Fruit fly (Drosophila melanogaster) ovary, adult (tissue): ENCODE measurements around the gene Mon1.

Experiments used
- CG17801 ChIP-seq: fragments of 200-800 bp; optimal IDR thresholded peaks from 2 replicates; lab custom pipeline; 2019; ENCODE audit warnings: missing biosample characterization, mild to moderate bottlenecking, missing genetic modification characterization, moderate library complexity; ENCODE audit not compliant: partially characterized antibody

Gene Mon1

dm6 chr2L:4896484-4897205, 46.2 kb downstream of the Mon1 start:
- no peak for TF ChIP-seq CG17801 (GFP tag; lab: Kevin White, UChicago)

- TF ChIP-seq CG17801 (GFP tag; lab: Kevin White, UChicago), result no peak
Measured at dm6 chr2L:4898165-4898564, 47.7 kb downstream of the Mon1 start.

- no peak for TF ChIP-seq CG17801 (GFP tag; lab: Kevin White, UChicago)
Measured at dm6 chr2L:4899599-4900559, 49.4 kb downstream of the Mon1 start.
